Worm (Caenorhabditis elegans) whole organism, young adult: ENCODE data around the gene ZK546.2.
A peak's percentile ranks its signal among the peaks of the same experiment; 100 is the strongest.

ENCODE experiments used
- B0019.2 ChIP-seq: fragments of 200-800 bp; sonication (Bioruptor generic); conservative IDR thresholded peaks from 2 replicates; pipeline ENCODE4 v1.3.6; 2022; ENCODE audit warnings: missing genetic modification reagents, missing genetic modification characterization, missing compliant biosample characterization
- B0336.3 ChIP-seq: fragments of 200-800 bp; sonication (Bioruptor generic); IDR thresholded peaks from 2 replicates; pipeline ENCODE4 v1.3.6; 2022; ENCODE audit warnings: missing genetic modification characterization, missing compliant biosample characterization
- F10E7.11 ChIP-seq: sonication (generic microtip); optimal IDR thresholded peaks from 2 replicates; lab custom pipeline; 2017; ENCODE audit warnings: mild to moderate bottlenecking, missing genetic modification characterization, moderate library complexity, missing compliant biosample characterization
- F22D6.2 ChIP-seq: sonication (generic microtip); optimal IDR thresholded peaks from 2 replicates; lab custom pipeline; 2016; ENCODE audit warnings: mild to moderate bottlenecking, missing genetic modification characterization, missing compliant biosample characterization
- F33H1.4 ChIP-seq: fragments of 200-800 bp; sonication (Bioruptor generic); IDR thresholded peaks from 2 replicates; pipeline ENCODE4 v1.3.6; 2022; ENCODE audit warnings: missing genetic modification reagents, missing genetic modification characterization, missing compliant biosample characterization
- F52B5.7 ChIP-seq: sonication (generic microtip); optimal IDR thresholded peaks from 2 replicates; lab custom pipeline; 2016; ENCODE audit warnings: mild to moderate bottlenecking, missing genetic modification characterization, missing compliant biosample characterization
- K12H6.12 ChIP-seq: fragments of 200-800 bp; sonication (Bioruptor generic); optimal IDR thresholded peaks from 2 replicates; lab custom pipeline; 2018; ENCODE audit warnings: mild to moderate bottlenecking, missing genetic modification characterization, missing compliant biosample characterization
- T26A5.8 ChIP-seq: sonication (generic microtip); optimal IDR thresholded peaks from 2 replicates; lab custom pipeline; 2016; ENCODE audit warnings: missing genetic modification characterization, missing compliant biosample characterization
- Y53F4B.3 ChIP-seq: fragments of 200-800 bp; sonication (Bioruptor generic); IDR thresholded peaks from 2 replicates; pipeline ENCODE4 v1.3.6; 2022; ENCODE audit warnings: missing genetic modification reagents, missing genetic modification characterization, missing compliant biosample characterization
- Y56A3A.18 ChIP-seq: fragments of 200-800 bp; sonication (Bioruptor generic); IDR thresholded peaks from 2 replicates; pipeline ENCODE4 v1.3.6; 2022; ENCODE audit warnings: missing genetic modification reagents, missing genetic modification characterization, missing compliant biosample characterization
- Y95B8A.8 ChIP-seq: fragments of 200-800 bp; sonication (Bioruptor generic); IDR thresholded peaks from 2 replicates; pipeline ENCODE4 v1.3.6; 2022; ENCODE audit warnings: missing genetic modification reagents, missing genetic modification characterization, missing compliant biosample characterization
- aptf-2 ChIP-seq: fragments of 200-800 bp; sonication (Bioruptor generic); conservative IDR thresholded peaks from 2 replicates; pipeline ENCODE4 v1.3.6; 2022; ENCODE audit warnings: missing genetic modification reagents, missing genetic modification characterization, missing compliant biosample characterization
- attf-5 ChIP-seq: fragments of 200-800 bp; sonication (Bioruptor generic); optimal IDR thresholded peaks from 2 replicates; lab custom pipeline; 2018; ENCODE audit warnings: mild to moderate bottlenecking, missing genetic modification characterization, missing compliant biosample characterization
- cebp-1 ChIP-seq, 2 experiments: fragments of 200-800 bp in 1 of 2; sonication (Bioruptor generic) in 1 of 2; sonication (generic microtip) in 1 of 2; IDR thresholded peaks in 1 of 2; optimal IDR thresholded peaks in 1 of 2; 2 replicates each; pipeline versions ENCODE4 v1.3.6 to Lab custom; 2017 to 2022; ENCODE audit warnings: missing compliant biosample characterization in 2 of 2, missing genetic modification characterization in 2 of 2, mild to moderate bottlenecking in 1 of 2, missing genetic modification reagents in 1 of 2, moderate library complexity in 1 of 2
- die-1 ChIP-seq: sonication (generic microtip); optimal IDR thresholded peaks from 2 replicates; lab custom pipeline; 2016; ENCODE audit warnings: missing genotype, mild to moderate bottlenecking, missing genetic modification characterization, missing compliant biosample characterization
- dox-1 ChIP-seq: fragments of 200-800 bp; sonication (Bioruptor generic); IDR thresholded peaks from 2 replicates; pipeline ENCODE4 v1.3.6; 2022; ENCODE audit warnings: missing genetic modification reagents, missing genetic modification characterization, missing compliant biosample characterization
- dpff-1 ChIP-seq: sonication (generic microtip); optimal IDR thresholded peaks from 2 replicates; lab custom pipeline; 2017; ENCODE audit warnings: mild to moderate bottlenecking, missing genetic modification characterization, missing compliant biosample characterization
- fkh-3 ChIP-seq: sonication (generic microtip); optimal IDR thresholded peaks from 2 replicates; lab custom pipeline; 2016; ENCODE audit warnings: mild to moderate bottlenecking, missing genetic modification characterization, missing compliant biosample characterization
- hlh-12 ChIP-seq: sonication (generic microtip); optimal IDR thresholded peaks from 2 replicates; lab custom pipeline; 2016; ENCODE audit warnings: missing genetic modification characterization, missing compliant biosample characterization
- lin-40 ChIP-seq: sonication (generic microtip); optimal IDR thresholded peaks from 2 replicates; lab custom pipeline; 2016; ENCODE audit warnings: missing genetic modification characterization, mild to moderate bottlenecking, missing compliant biosample characterization, missing genotype, missing genetic modification reagents
- lsl-1 ChIP-seq: fragments of 200-800 bp; sonication (Bioruptor generic); optimal IDR thresholded peaks from 2 replicates; lab custom pipeline; 2018; ENCODE audit warnings: mild to moderate bottlenecking, missing genetic modification characterization, moderate library complexity, missing compliant biosample characterization
- lsy-27 ChIP-seq: sonication (generic microtip); optimal IDR thresholded peaks from 2 replicates; lab custom pipeline; 2017; ENCODE audit warnings: missing genetic modification characterization, mild to moderate bottlenecking, missing compliant biosample characterization, antibody characterized with exemption, missing genotype, borderline replicate concordance; ENCODE audit not compliant: insufficient read depth
- madf-3 ChIP-seq: fragments of 200-800 bp; sonication (Bioruptor generic); IDR thresholded peaks from 2 replicates; pipeline ENCODE4 v1.3.6; 2022; ENCODE audit warnings: missing genetic modification reagents, missing genetic modification characterization, missing compliant biosample characterization
- madf-8 ChIP-seq: fragments of 200-800 bp; sonication (Bioruptor generic); conservative IDR thresholded peaks from 2 replicates; pipeline ENCODE4 v1.3.6; 2022; ENCODE audit warnings: missing genetic modification reagents, missing genetic modification characterization, missing compliant biosample characterization
- mcd-1 ChIP-seq: fragments of 200-800 bp; sonication (Bioruptor generic); IDR thresholded peaks from 2 replicates; pipeline ENCODE4 v1.3.6; 2022; ENCODE audit warnings: missing genetic modification reagents, missing genetic modification characterization, missing compliant biosample characterization
- nhr-120 ChIP-seq: fragments of 200-800 bp; sonication (Bioruptor generic); IDR thresholded peaks from 2 replicates; pipeline ENCODE4 v1.3.6; 2022; ENCODE audit warnings: missing genetic modification characterization, missing compliant biosample characterization
- nhr-90 ChIP-seq: sonication (generic microtip); optimal IDR thresholded peaks from 2 replicates; lab custom pipeline; 2016; ENCODE audit warnings: missing genotype, mild to moderate bottlenecking, missing genetic modification characterization, missing compliant biosample characterization
- sdz-38 ChIP-seq: sonication (generic microtip); optimal IDR thresholded peaks from 2 replicates; lab custom pipeline; 2016; ENCODE audit warnings: missing genotype, missing genetic modification characterization, missing compliant biosample characterization
- snpc-4 ChIP-seq, 5 experiments: fragments of 150-350 bp in 1 of 5; sonication (generic microtip) in 4 of 5; optimal IDR thresholded peaks; 2 replicates each; lab custom pipeline; 2014 to 2018; ENCODE audit warnings: missing genetic modification characterization in 5 of 5, missing biosample characterization in 3 of 5, antibody characterized with exemption in 2 of 5, mild to moderate bottlenecking in 2 of 5, missing compliant biosample characterization in 2 of 5, missing genotype in 2 of 5, moderate library complexity in 2 of 5, missing genetic modification reagents in 1 of 5
- sptf-2 ChIP-seq: fragments of 200-800 bp; sonication (Bioruptor generic); optimal IDR thresholded peaks from 2 replicates; lab custom pipeline; 2018; ENCODE audit warnings: mild to moderate bottlenecking, missing genetic modification characterization, missing compliant biosample characterization
- zfh-2 ChIP-seq: fragments of 200-800 bp; sonication (Bioruptor generic); conservative IDR thresholded peaks from 2 replicates; pipeline ENCODE4 v1.3.6; 2022; ENCODE audit warnings: missing genetic modification reagents, missing genetic modification characterization, missing compliant biosample characterization
- ztf-18 ChIP-seq: sonication (generic microtip); optimal IDR thresholded peaks from 2 replicates; lab custom pipeline; 2016; ENCODE audit warnings: missing genotype, mild to moderate bottlenecking, missing genetic modification characterization, missing compliant biosample characterization
- ztf-26 ChIP-seq: sonication (generic microtip); optimal IDR thresholded peaks from 2 replicates; lab custom pipeline; 2017; ENCODE audit warnings: missing genetic modification characterization, missing compliant biosample characterization
- ztf-6 ChIP-seq: fragments of 200-800 bp; sonication (Bioruptor generic); IDR thresholded peaks from 2 replicates; pipeline ENCODE4 v1.3.6; 2022; ENCODE audit warnings: missing genetic modification reagents, missing genetic modification characterization, missing compliant biosample characterization

ZK546.2 gene

DNA sequence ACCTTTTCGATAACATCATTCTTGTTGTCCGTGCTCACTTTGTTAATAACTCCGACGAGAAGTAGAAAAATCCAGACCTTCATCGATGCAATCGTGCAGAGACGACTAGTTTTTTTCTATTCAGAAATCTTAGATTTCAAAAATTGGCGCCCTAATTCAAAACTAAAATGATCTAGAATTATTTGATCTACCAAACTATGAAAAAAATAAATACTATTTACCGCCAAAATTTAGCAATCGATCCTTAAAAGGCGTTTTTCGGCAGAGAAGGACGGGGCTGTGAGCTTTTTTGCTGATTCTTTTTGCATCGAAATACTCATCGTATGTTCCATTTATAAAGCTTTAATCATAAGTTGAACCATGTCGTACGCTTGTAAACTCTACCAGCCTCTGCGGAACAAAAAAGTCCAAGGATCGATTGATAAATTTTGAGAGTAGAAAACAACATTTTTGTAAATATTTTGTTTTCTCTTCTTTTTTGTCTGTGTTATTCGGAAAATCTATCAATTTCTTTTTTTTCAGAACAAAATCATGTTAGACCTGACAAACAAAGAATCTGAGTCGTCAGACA is 3.6 kb downstream of the ZK546.2 start, which contains the start of the genes try-1 and zyg-12 (continued):
- no peak for TF ChIP-seq lsy-27 (tag; lab: Kevin White, UChicago)
- TF ChIP-seq nhr-90 (tag; lab: Kevin White, UChicago) = no peak
- no peak for TF ChIP-seq ztf-18 (tag; lab: Kevin White, UChicago)
- 0 out of 2 replicates have a peak, but pooled peaks have one; percentile 42 for TF ChIP-seq madf-3 (GFP tag; lab: Robert Waterston, UW)
- TF ChIP-seq ztf-6 = no peak
- TF ChIP-seq F33H1.4 (GFP tag; lab: Robert Waterston, UW) = 0 out of 2 replicates have a peak, but pooled peaks have one; percentile 18
- TF ChIP-seq mcd-1 = no peak
- no peak for TF ChIP-seq zfh-2 (GFP tag; lab: Robert Waterston, UW)
- no peak for TF ChIP-seq B0336.3 (GFP tag; lab: Robert Waterston, UW)
- no peak for TF ChIP-seq B0019.2 (GFP tag; lab: Robert Waterston, UW)
- no peak for TF ChIP-seq aptf-2 (GFP tag; lab: Robert Waterston, UW)
- no peak for TF ChIP-seq lin-40 (tag; lab: Kevin White, UChicago)
- no peak for TF ChIP-seq F10E7.11
- no peak for TF ChIP-seq F22D6.2 (tag; lab: Kevin White, UChicago)
- no peak for TF ChIP-seq F52B5.7 (tag; lab: Kevin White, UChicago)
- TF ChIP-seq K12H6.12 (tag; lab: Kevin White, UChicago) = no peak
- TF ChIP-seq hlh-12 = no peak
- TF ChIP-seq Y95B8A.8 (GFP tag; lab: Robert Waterston, UW) = no peak
- no peak for TF ChIP-seq fkh-3 (tag; lab: Kevin White, UChicago)
- TF ChIP-seq attf-5 = no peak
- TF ChIP-seq nhr-120 = no peak
- no peak for TF ChIP-seq ztf-26 (tag; lab: Kevin White, UChicago)
- no peak for TF ChIP-seq Y56A3A.18 (GFP tag; lab: Robert Waterston, UW)
- no peak for TF ChIP-seq T26A5.8 (tag; lab: Kevin White, UChicago)
- TF ChIP-seq sdz-38 (tag; lab: Kevin White, UChicago) = no peak
- no peak for TF ChIP-seq dox-1 (GFP tag; lab: Robert Waterston, UW)
- peak; percentile 51 for TF ChIP-seq madf-8
- TF ChIP-seq sptf-2 (GFP tag; lab: Kevin White, UChicago) = no peak
- TF ChIP-seq cebp-1 (GFP tag; IDR thresholded peaks at IDR 0.05; lab: Robert Waterston, UW) = no peak
- no peak for TF ChIP-seq cebp-1 (tag; optimal IDR thresholded peaks at IDR 0.05; lab: Kevin White, UChicago)
- peak; percentile 35 for TF ChIP-seq lsl-1 (GFP tag; lab: Kevin White, UChicago)
- no peak for TF ChIP-seq Y53F4B.3 (GFP tag; lab: Robert Waterston, UW)
- TF ChIP-seq snpc-4 (GFP tag; optimal IDR thresholded peaks at IDR 0.05; lab: Kevin White, UChicago) = no peak
- TF ChIP-seq snpc-4 (tag; optimal IDR thresholded peaks at IDR 0.05; lab: Kevin White, UChicago) = no peak

DNA sequence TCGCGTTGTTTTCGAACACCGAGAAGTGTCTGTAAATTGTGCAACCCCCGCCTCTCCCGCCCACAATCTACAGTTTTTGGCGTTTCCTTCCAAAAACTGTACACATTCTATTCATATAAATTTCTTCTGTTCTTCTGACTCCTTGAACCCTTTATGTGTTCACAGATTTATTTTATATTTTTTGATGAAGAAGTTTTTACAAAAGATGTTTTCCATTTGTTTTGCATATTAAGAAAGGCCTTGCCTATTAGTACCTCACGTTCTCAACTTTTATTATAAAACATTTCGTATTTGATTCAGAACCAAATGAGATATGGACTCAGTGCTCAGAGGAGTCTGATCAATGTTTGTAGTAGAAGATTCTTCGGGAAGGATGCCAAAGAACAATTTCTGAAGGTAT is 7.5 kb downstream of the ZK546.2 start, which contains the start of gene ndx-3:
Gene ndx-3, plus strand, starts transcription at position 301 of the 400 bp plus-strand sequence.
- no peak for TF ChIP-seq F52B5.7 (tag; lab: Kevin White, UChicago)
- TF ChIP-seq die-1 (tag; lab: Kevin White, UChicago) = no peak
- TF ChIP-seq dpff-1 = no peak
